Worm (Caenorhabditis elegans) whole organism, young adult: ENCODE measurements around the gene ugtp-1.

Source experiments
- F23B12.7 ChIP-seq: sonication (generic microtip); optimal IDR thresholded peaks from 2 replicates; lab custom pipeline; 2017; ENCODE audit warnings: missing genetic modification characterization, mild to moderate bottlenecking, missing compliant biosample characterization, antibody characterized with exemption, moderate library complexity; ENCODE audit not compliant: insufficient read depth
- K11D2.4 ChIP-seq: fragments of 200-800 bp; sonication (Bioruptor generic); IDR thresholded peaks from 2 replicates; pipeline ENCODE4 v1.3.6; 2022; ENCODE audit warnings: missing genetic modification reagents, missing genetic modification characterization, missing compliant biosample characterization
- nfya-1 ChIP-seq: sonication (generic microtip); optimal IDR thresholded peaks from 2 replicates; lab custom pipeline; 2017; ENCODE audit warnings: antibody characterized with exemption, missing compliant biosample characterization, missing genetic modification characterization, borderline replicate concordance; ENCODE audit not compliant: insufficient read depth
- nhr-27 ChIP-seq: fragments of 200-800 bp; sonication (Bioruptor generic); optimal IDR thresholded peaks from 2 replicates; lab custom pipeline; 2018; ENCODE audit warnings: mild to moderate bottlenecking, missing genetic modification characterization, moderate library complexity, missing compliant biosample characterization
- ztf-18 ChIP-seq: sonication (generic microtip); optimal IDR thresholded peaks from 2 replicates; lab custom pipeline; 2016; ENCODE audit warnings: missing genotype, mild to moderate bottlenecking, missing genetic modification characterization, missing compliant biosample characterization

DNA sequence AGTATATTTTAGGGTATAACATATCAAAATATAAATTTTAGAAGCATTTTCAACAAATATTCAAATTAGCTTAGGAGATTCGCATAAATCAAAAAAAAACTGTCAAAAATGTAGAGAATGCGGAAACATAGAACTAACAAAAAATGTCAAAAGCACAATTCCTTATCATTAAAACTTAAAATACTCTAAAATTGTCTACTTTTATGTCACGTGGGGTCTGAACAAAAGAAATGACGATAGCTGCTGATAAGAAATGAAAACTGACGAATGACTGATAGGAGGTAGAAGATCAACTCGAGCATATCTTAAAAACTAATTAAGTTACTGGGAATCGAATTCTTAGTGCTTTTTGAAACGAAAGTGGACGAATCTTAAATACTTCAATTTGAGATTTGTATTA is 16.8 kb downstream of the ugtp-1 start:
- no peak for TF ChIP-seq F23B12.7 (tag; lab: Kevin White, UChicago)
- TF ChIP-seq K11D2.4 = no peak
- no peak for TF ChIP-seq nhr-27 (tag; lab: Kevin White, UChicago)
- TF ChIP-seq nfya-1 (tag; lab: Kevin White, UChicago) = no peak
- TF ChIP-seq ztf-18 (tag; lab: Kevin White, UChicago) = no peak
